Worm (Caenorhabditis elegans): ENCODE data around the gene ttr-46.
A peak's percentile ranks its signal among the peaks of the same experiment; 100 is the strongest.
"Not testable (repeated sequence)": the region's sequence is repeated elsewhere in the genome, so short reads cannot be mapped to it uniquely, and the experiment has no call there.

ce11 chrV:9980731-9981483 lies 29.9 kb downstream of the ttr-46 start, which contains the start of the genes ruvb-1 and tofu-1:
- TF ChIP-seq lin-35 (GFP tag; optimal IDR thresholded peaks at IDR 0.05) = not testable (repeated sequence)
- peak; percentile 12 for TF ChIP-seq dpl-1 (GFP tag; optimal IDR thresholded peaks at IDR 0.05)

All from whole organism, young adult.